Fruit fly (Drosophila melanogaster) whole organism, embryonic: Measurements from ENCODE around the gene Mdr65.

Source experiments
- Atf-2 ChIP-seq: fragments of 200-800 bp; sonication (Bioruptor generic); optimal IDR thresholded peaks from 2 replicates; lab custom pipeline; 2016; ENCODE audit warnings: missing biosample characterization, missing genetic modification characterization
- CG10209 ChIP-seq: fragments of 200-800 bp; sonication (Bioruptor generic); optimal IDR thresholded peaks from 3 replicates; lab custom pipeline; 2017; ENCODE audit warnings: missing biosample characterization, mild to moderate bottlenecking, missing genetic modification characterization, missing genetic modification reagents
- CG10267 ChIP-seq: fragments of 200-800 bp; sonication (Bioruptor generic); optimal IDR thresholded peaks from 2 replicates; lab custom pipeline; 2018; ENCODE audit warnings: missing biosample characterization, mild to moderate bottlenecking, missing genetic modification characterization, moderate library complexity
- CG10321 ChIP-seq: fragments of 200-800 bp; sonication (Bioruptor generic); IDR thresholded peaks from 2 replicates; pipeline ENCODE4 v1.3.6; 2022; ENCODE audit warnings: missing biosample characterization, missing genetic modification characterization
- CG10543 ChIP-seq: fragments of 200-800 bp; sonication (Bioruptor generic); optimal IDR thresholded peaks from 3 replicates; lab custom pipeline; 2017; ENCODE audit warnings: missing biosample characterization, mild to moderate bottlenecking, missing genetic modification characterization, moderate library complexity
- CG11398 ChIP-seq: fragments of 200-800 bp; sonication (Bioruptor generic); optimal IDR thresholded peaks from 2 replicates; lab custom pipeline; 2016; ENCODE audit warnings: missing biosample characterization, missing genetic modification characterization
- CG11456 ChIP-seq: fragments of 200-800 bp; sonication (Bioruptor generic); IDR thresholded peaks from 3 replicates; pipeline ENCODE4 v1.3.6; 2022; ENCODE audit warnings: missing biosample characterization, missing genetic modification characterization
- CG13775 ChIP-seq: fragments of 200-800 bp; sonication (Bioruptor generic); optimal IDR thresholded peaks from 3 replicates; lab custom pipeline; 2017; ENCODE audit warnings: missing biosample characterization, mild to moderate bottlenecking, missing genetic modification characterization
- CG15479 ChIP-seq: fragments of 200-800 bp; sonication (Bioruptor generic); optimal IDR thresholded peaks from 3 replicates; lab custom pipeline; 2019; ENCODE audit warnings: missing biosample characterization, mild to moderate bottlenecking, missing genetic modification characterization, moderate library complexity
- CG16815 ChIP-seq: fragments of 200-800 bp; sonication (Bioruptor generic); optimal IDR thresholded peaks from 3 replicates; lab custom pipeline; 2017; ENCODE audit warnings: missing biosample characterization, mild to moderate bottlenecking, missing genetic modification characterization
- CG18619 ChIP-seq: fragments of 200-800 bp; sonication (Bioruptor generic); optimal IDR thresholded peaks from 3 replicates; lab custom pipeline; 2017; ENCODE audit warnings: missing biosample characterization, mild to moderate bottlenecking, missing genetic modification characterization
- CG2120 ChIP-seq: fragments of 200-800 bp; sonication (Bioruptor generic); optimal IDR thresholded peaks from 3 replicates; lab custom pipeline; 2016; ENCODE audit warnings: missing biosample characterization, missing genetic modification characterization
- CG2889 ChIP-seq: fragments of 200-800 bp; sonication (Bioruptor generic); IDR thresholded peaks from 3 replicates; pipeline ENCODE4 v1.3.6; 2022; ENCODE audit warnings: missing biosample characterization, missing genetic modification characterization
- CG30403 ChIP-seq: fragments of 200-800 bp; sonication (Bioruptor generic); optimal IDR thresholded peaks from 3 replicates; lab custom pipeline; 2016; ENCODE audit warnings: missing biosample characterization, missing genetic modification characterization
- CG4282 ChIP-seq: fragments of 200-800 bp; sonication (Bioruptor generic); optimal IDR thresholded peaks from 2 replicates; lab custom pipeline; 2016; ENCODE audit warnings: missing biosample characterization, missing genetic modification characterization
- CG4707 ChIP-seq: fragments of 200-800 bp; sonication (Bioruptor generic); optimal IDR thresholded peaks from 2 replicates; lab custom pipeline; 2018; ENCODE audit warnings: missing biosample characterization, mild to moderate bottlenecking, missing genetic modification characterization, moderate library complexity
- CG4730 ChIP-seq: fragments of 200-800 bp; sonication (Bioruptor generic); IDR thresholded peaks from 2 replicates; pipeline ENCODE4 v1.3.6; 2022; ENCODE audit warnings: missing biosample characterization, missing genetic modification characterization
- CG5180 ChIP-seq: fragments of 200-800 bp; sonication (Bioruptor generic); optimal IDR thresholded peaks from 3 replicates; lab custom pipeline; 2017; ENCODE audit warnings: missing biosample characterization, missing genetic modification characterization, mild to moderate bottlenecking, moderate library complexity, missing genetic modification reagents
- CG7839 ChIP-seq: fragments of 200-800 bp; sonication (Bioruptor generic); optimal IDR thresholded peaks from 3 replicates; lab custom pipeline; 2018; ENCODE audit warnings: missing biosample characterization, mild to moderate bottlenecking, missing genetic modification characterization, moderate library complexity
- D ChIP-seq, 2 experiments: fragments of 200-800 bp in 1 of 2; fragments of >200 bp in 1 of 2; sonication (Bioruptor generic) in 1 of 2; optimal IDR thresholded peaks; 2 replicates in 1 of 2; 3 replicates in 1 of 2; lab custom pipeline; 2017; ENCODE audit warnings: mild to moderate bottlenecking in 1 of 2, missing biosample characterization in 1 of 2, missing genetic modification characterization in 1 of 2, missing genetic modification reagents in 1 of 2
- Drgx ChIP-seq: fragments of 200-800 bp; sonication (Bioruptor generic); IDR thresholded peaks from 2 replicates; pipeline ENCODE4 v1.3.6; 2022; ENCODE audit warnings: missing biosample characterization, missing genetic modification characterization
- Fer2 ChIP-seq: fragments of 200-800 bp; sonication (Bioruptor generic); optimal IDR thresholded peaks from 2 replicates; lab custom pipeline; 2018; ENCODE audit warnings: missing biosample characterization, mild to moderate bottlenecking, missing genetic modification characterization, moderate library complexity
- Gsc ChIP-seq: fragments of 200-800 bp; sonication (Bioruptor generic); IDR thresholded peaks from 2 replicates; pipeline ENCODE4 v1.3.6; 2022; ENCODE audit warnings: missing biosample characterization, missing genetic modification characterization
- Gug ChIP-seq: fragments of 200-800 bp; sonication (Bioruptor generic); IDR thresholded peaks from 4 replicates; pipeline ENCODE4 v1.3.6; 2022; ENCODE audit warnings: missing biosample characterization, missing genetic modification characterization
- HLH3B ChIP-seq: fragments of 200-800 bp; sonication (Bioruptor generic); IDR thresholded peaks from 2 replicates; pipeline ENCODE4 v1.3.6; 2022; ENCODE audit warnings: missing biosample characterization, missing genetic modification characterization
- HLH4C ChIP-seq: fragments of 200-800 bp; sonication (Bioruptor generic); IDR thresholded peaks from 3 replicates; pipeline ENCODE4 v1.3.6; 2022; ENCODE audit warnings: missing biosample characterization, missing genetic modification characterization; ENCODE audit not compliant: partially characterized antibody
- Hr51 ChIP-seq, 2 experiments: fragments of 200-800 bp; sonication (Bioruptor generic); optimal IDR thresholded peaks; 2 replicates in 1 of 2; 3 replicates in 1 of 2; lab custom pipeline; 2016 to 2018; ENCODE audit warnings: missing biosample characterization in 2 of 2, missing genetic modification characterization in 2 of 2, mild to moderate bottlenecking in 1 of 2, moderate library complexity in 1 of 2
- Side ChIP-seq: fragments of 200-800 bp; sonication (Bioruptor generic); optimal IDR thresholded peaks from 2 replicates; lab custom pipeline; 2016; ENCODE audit warnings: missing biosample characterization, missing genetic modification characterization
- Sox102F ChIP-seq: fragments of 200-800 bp; sonication (Bioruptor generic); optimal IDR thresholded peaks from 2 replicates; lab custom pipeline; 2018; ENCODE audit warnings: missing biosample characterization, mild to moderate bottlenecking, missing genetic modification characterization, moderate library complexity
- Sry-δ ChIP-seq: fragments of 200-800 bp; sonication (Bioruptor generic); optimal IDR thresholded peaks from 2 replicates; lab custom pipeline; 2016; ENCODE audit warnings: missing biosample characterization, missing genetic modification characterization
- ab ChIP-seq: fragments of 200-800 bp; sonication (Bioruptor generic); optimal IDR thresholded peaks from 2 replicates; lab custom pipeline; 2016; ENCODE audit warnings: missing biosample characterization, missing genetic modification characterization
- br ChIP-seq: fragments of >200 bp; optimal IDR thresholded peaks from 2 replicates; lab custom pipeline; 2017
- croc ChIP-seq: fragments of 200-800 bp; sonication (Bioruptor generic); conservative IDR thresholded peaks from 3 replicates; pipeline ENCODE4 v1.3.6; 2022; ENCODE audit warnings: missing biosample characterization, missing genetic modification characterization
- dimm ChIP-seq: fragments of 200-800 bp; sonication (Bioruptor generic); IDR thresholded peaks from 2 replicates; pipeline ENCODE4 v1.3.6; 2022; ENCODE audit warnings: missing biosample characterization, missing genetic modification characterization
- fd102C ChIP-seq: fragments of 200-800 bp; sonication (Bioruptor generic); optimal IDR thresholded peaks from 2 replicates; lab custom pipeline; 2018; ENCODE audit warnings: missing biosample characterization, mild to moderate bottlenecking, missing genetic modification characterization, moderate library complexity
- fd3F ChIP-seq: fragments of 200-800 bp; sonication (Bioruptor generic); optimal IDR thresholded peaks from 2 replicates; lab custom pipeline; 2018; ENCODE audit warnings: missing biosample characterization, mild to moderate bottlenecking, missing genetic modification characterization, moderate library complexity
- fd96Cb ChIP-seq: fragments of 200-800 bp; sonication (Bioruptor generic); optimal IDR thresholded peaks from 2 replicates; lab custom pipeline; 2018; ENCODE audit warnings: missing biosample characterization, mild to moderate bottlenecking, missing genetic modification characterization, moderate library complexity
- knrl ChIP-seq: fragments of 200-800 bp; sonication (Bioruptor generic); IDR thresholded peaks from 3 replicates; pipeline ENCODE4 v1.3.6; 2022; ENCODE audit warnings: missing biosample characterization, missing genetic modification characterization; ENCODE audit not compliant: partially characterized antibody
- mirr ChIP-seq: fragments of 200-800 bp; sonication (Bioruptor generic); optimal IDR thresholded peaks from 3 replicates; lab custom pipeline; 2018; ENCODE audit warnings: missing biosample characterization, mild to moderate bottlenecking, missing genetic modification characterization
- odd ChIP-seq: fragments of 200-800 bp; sonication (Bioruptor generic); optimal IDR thresholded peaks from 2 replicates; lab custom pipeline; 2017; ENCODE audit warnings: missing biosample characterization, mild to moderate bottlenecking, missing genetic modification characterization
- p53 ChIP-seq: fragments of 200-800 bp; sonication (Bioruptor generic); optimal IDR thresholded peaks from 2 replicates; lab custom pipeline; 2016; ENCODE audit warnings: missing biosample characterization, missing genetic modification characterization
- pho ChIP-seq: fragments of 200-800 bp; sonication (Bioruptor generic); optimal IDR thresholded peaks from 2 replicates; lab custom pipeline; 2016; ENCODE audit warnings: missing biosample characterization, missing genetic modification characterization
- phol ChIP-seq: fragments of 200-800 bp; sonication (Bioruptor generic); optimal IDR thresholded peaks from 3 replicates; lab custom pipeline; 2018; ENCODE audit warnings: missing biosample characterization, mild to moderate bottlenecking, missing genetic modification characterization, moderate library complexity
- vfl ChIP-seq: fragments of 200-800 bp; sonication (Bioruptor generic); optimal IDR thresholded peaks from 2 replicates; lab custom pipeline; 2016; ENCODE audit warnings: missing biosample characterization, missing genetic modification characterization
- vnd ChIP-seq: fragments of 200-800 bp; sonication (Bioruptor generic); IDR thresholded peaks from 3 replicates; pipeline ENCODE4 v1.3.6; 2022; ENCODE audit warnings: missing biosample characterization, missing genetic modification characterization; ENCODE audit not compliant: partially characterized antibody
- wdn ChIP-seq: fragments of 200-800 bp; sonication (Bioruptor generic); IDR thresholded peaks from 2 replicates; pipeline ENCODE4 v1.3.6; 2022; ENCODE audit warnings: missing biosample characterization, missing genetic modification characterization
- wek ChIP-seq: fragments of 200-800 bp; sonication (Bioruptor generic); optimal IDR thresholded peaks from 3 replicates; lab custom pipeline; 2018; ENCODE audit warnings: missing biosample characterization, mild to moderate bottlenecking, missing genetic modification characterization, moderate library complexity
- zen2 ChIP-seq: fragments of 200-800 bp; sonication (Bioruptor generic); IDR thresholded peaks from 3 replicates; pipeline ENCODE4 v1.3.6; 2022; ENCODE audit warnings: missing biosample characterization, missing genetic modification characterization; ENCODE audit not compliant: partially characterized antibody

Mdr65 gene

dm6 chr3L:6262644-6263404, 17.3 kb upstream of the Mdr65 start, which contains the start of gene Ldh (continued):
- TF ChIP-seq D (optimal IDR thresholded peaks at IDR 0.05; lab: Kevin White, UChicago) = no peak
- TF ChIP-seq D (GFP tag; optimal IDR thresholded peaks at IDR 0.05; lab: Kevin White, UChicago) = peak; percentile 95
- peak; percentile 97 for TF ChIP-seq CG30403 (GFP tag; lab: Kevin White, UChicago)
- peak; percentile 96 for TF ChIP-seq CG10543 (GFP tag; lab: Kevin White, UChicago)
- peak; percentile 48 for TF ChIP-seq Side (GFP tag; lab: Kevin White, UChicago)
- TF ChIP-seq Sry-δ (GFP tag; lab: Kevin White, UChicago) = peak; percentile 38
- peak; percentile 98 for TF ChIP-seq CG7839 (tag; lab: Kevin White, UChicago)
- TF ChIP-seq Drgx (GFP tag; lab: Robert Waterston, UW) = peak; percentile 92
- peak; percentile 74 for TF ChIP-seq vfl (GFP tag; lab: Kevin White, UChicago)
- peak; percentile 91 for TF ChIP-seq croc (GFP tag; lab: Robert Waterston, UW)
- TF ChIP-seq Gsc (GFP tag; lab: Robert Waterston, UW) = peak; percentile 68
- TF ChIP-seq CG2120 (GFP tag; lab: Kevin White, UChicago) = peak; percentile 93
- TF ChIP-seq Atf-2 = peak; percentile 72
- peak; percentile 76 for TF ChIP-seq dimm (GFP tag; lab: Robert Waterston, UW)
- TF ChIP-seq pho = peak; percentile 75
- TF ChIP-seq CG11398 (GFP tag; lab: Kevin White, UChicago) = peak; percentile 66
- TF ChIP-seq CG5180 (GFP tag; lab: Kevin White, UChicago) = peak; percentile 83
- TF ChIP-seq CG16815 (GFP tag; lab: Kevin White, UChicago) = peak; percentile 94
- TF ChIP-seq wdn (GFP tag; lab: Robert Waterston, UW) = peak; percentile 87
- TF ChIP-seq vnd (GFP tag; lab: Robert Waterston, UW) = no peak
- peak; percentile 82 for TF ChIP-seq CG4730
- TF ChIP-seq Hr51 (GFP tag; optimal IDR thresholded peaks at IDR 0.05; lab: Kevin White, UChicago) = peak; percentile 88 to 98
- peak; percentile 68 for TF ChIP-seq CG10321
- no peak for TF ChIP-seq br (lab: Kevin White, UChicago)
- TF ChIP-seq fd3F (GFP tag; lab: Kevin White, UChicago) = peak; percentile 93
- TF ChIP-seq knrl (GFP tag; lab: Robert Waterston, UW) = no peak
- TF ChIP-seq CG15479 = peak; percentile 90
- peak; percentile 88 for TF ChIP-seq fd102C (GFP tag; lab: Kevin White, UChicago)
- peak; percentile 69 for TF ChIP-seq Gug (GFP tag; lab: Robert Waterston, UW)
- peak; percentile 90 for TF ChIP-seq CG4707 (GFP tag; lab: Kevin White, UChicago)
- TF ChIP-seq Fer2 (tag; lab: Kevin White, UChicago) = peak; percentile 94
- peak; percentile 95 for TF ChIP-seq CG13775 (GFP tag; lab: Kevin White, UChicago)
- TF ChIP-seq ab (GFP tag; lab: Kevin White, UChicago) = no peak
- peak; percentile 63 for TF ChIP-seq mirr (GFP tag; lab: Kevin White, UChicago)
- TF ChIP-seq zen2 (GFP tag; lab: Robert Waterston, UW) = no peak
- TF ChIP-seq p53 (GFP tag; lab: Kevin White, UChicago) = peak; percentile 23
- TF ChIP-seq wek (GFP tag; lab: Kevin White, UChicago) = peak; percentile 73
- TF ChIP-seq fd96Cb (tag; lab: Kevin White, UChicago) = peak; percentile 95
- TF ChIP-seq HLH3B (GFP tag; lab: Robert Waterston, UW) = peak; percentile 90
- TF ChIP-seq Sox102F (GFP tag; lab: Kevin White, UChicago) = peak; percentile 97
- TF ChIP-seq CG11456 (GFP tag; lab: Robert Waterston, UW) = peak; percentile 85
- TF ChIP-seq CG4282 = no peak
- TF ChIP-seq CG10209 (GFP tag; lab: Kevin White, UChicago) = peak; percentile 96
- TF ChIP-seq CG18619 = peak; percentile 96
- TF ChIP-seq odd (GFP tag; lab: Kevin White, UChicago) = peak; percentile 94
- peak; percentile 68; the same call in 2 of the 3 replicates for TF ChIP-seq CG2889 (GFP tag; lab: Robert Waterston, UW)
- no peak for TF ChIP-seq HLH4C
- peak; percentile 96 for TF ChIP-seq phol
- peak; percentile 95 for TF ChIP-seq CG10267 (tag; lab: Kevin White, UChicago)
